Worm (Caenorhabditis elegans) whole organism, early embryonic: ENCODE data around the gene lap-1.

Experiments
- F13C5.2 ChIP-seq: sonication (generic microtip); optimal IDR thresholded peaks from 2 replicates; lab custom pipeline; 2017; ENCODE audit warnings: mild to moderate bottlenecking, missing genetic modification characterization, inconsistent platforms, missing compliant biosample characterization
- aly-1 ChIP-seq: sonication (generic microtip); optimal IDR thresholded peaks from 2 replicates; lab custom pipeline; 2016; ENCODE audit warnings: missing genetic modification characterization, missing compliant biosample characterization
- ama-1 ChIP-seq: fragments of 150-350 bp; optimal IDR thresholded peaks from 2 replicates; lab custom pipeline; 2014
- ceh-13 ChIP-seq: fragments of 200-800 bp; sonication (Bioruptor generic); optimal IDR thresholded peaks from 2 replicates; lab custom pipeline; 2018; ENCODE audit warnings: mild to moderate bottlenecking, missing genetic modification characterization, missing compliant biosample characterization
- ceh-36 ChIP-seq: sonication (generic microtip); optimal IDR thresholded peaks from 2 replicates; lab custom pipeline; 2016; ENCODE audit warnings: missing genetic modification characterization, inconsistent platforms, missing compliant biosample characterization
- ets-7 ChIP-seq: sonication (generic microtip); optimal IDR thresholded peaks from 2 replicates; lab custom pipeline; 2016; ENCODE audit warnings: missing genotype, missing genetic modification characterization, missing compliant biosample characterization
- flt-1 ChIP-seq: fragments of 200-800 bp; sonication (Bioruptor generic); IDR thresholded peaks from 2 replicates; pipeline ENCODE4 v1.3.6; 2022; ENCODE audit warnings: missing genetic modification characterization, missing compliant biosample characterization
- hmbx-1 ChIP-seq: sonication (generic microtip); optimal IDR thresholded peaks from 2 replicates; lab custom pipeline; 2016; ENCODE audit warnings: mild to moderate bottlenecking, missing genetic modification characterization, missing compliant biosample characterization
- hmg-4 ChIP-seq: fragments of 200-800 bp; sonication (Bioruptor generic); optimal IDR thresholded peaks from 2 replicates; lab custom pipeline; 2018; ENCODE audit warnings: mild to moderate bottlenecking, missing genetic modification characterization, missing compliant biosample characterization
- pes-1 ChIP-seq: fragments of 200-800 bp; sonication (Bioruptor generic); IDR thresholded peaks from 2 replicates; pipeline ENCODE4 v1.3.6; 2022; ENCODE audit warnings: missing genetic modification reagents, missing genetic modification characterization, missing compliant biosample characterization
- scrt-1 ChIP-seq: fragments of 200-800 bp; sonication (Bioruptor generic); IDR thresholded peaks from 2 replicates; pipeline ENCODE4 v1.3.6; 2022; ENCODE audit warnings: missing genetic modification characterization, missing compliant biosample characterization
- tbx-11 ChIP-seq: fragments of 200-800 bp; sonication (Bioruptor generic); IDR thresholded peaks from 2 replicates; pipeline ENCODE4 v1.3.6; 2022; ENCODE audit warnings: missing genetic modification characterization, missing compliant biosample characterization
- tbx-37 ChIP-seq: fragments of 200-800 bp; sonication (Bioruptor generic); conservative IDR thresholded peaks from 2 replicates; pipeline ENCODE4 v1.3.6; 2022; ENCODE audit warnings: missing genetic modification reagents, missing genetic modification characterization, missing compliant biosample characterization
- tra-4 ChIP-seq: sonication (generic microtip); optimal IDR thresholded peaks from 2 replicates; lab custom pipeline; 2017; ENCODE audit warnings: missing genetic modification characterization, missing compliant biosample characterization

ce11 chrIII:8398411-8398810 lies 3.3 kb downstream of the lap-1 start, which contains the start of gene ZK353.2:
- no peak for TF ChIP-seq hmbx-1 (tag; lab: Kevin White, UChicago)
- no peak for TF ChIP-seq flt-1 (GFP tag; lab: Robert Waterston, UW)
- TF ChIP-seq ama-1 (lab: Kevin White, UChicago) = no peak
- TF ChIP-seq aly-1 (tag; lab: Kevin White, UChicago) = no peak
- TF ChIP-seq ets-7 (tag; lab: Kevin White, UChicago) = no peak
- TF ChIP-seq ceh-13 (GFP tag; lab: Kevin White, UChicago) = no peak
- TF ChIP-seq pes-1 (GFP tag; lab: Robert Waterston, UW) = no peak
- TF ChIP-seq tbx-37 (GFP tag; lab: Robert Waterston, UW) = no peak
- no peak for TF ChIP-seq F13C5.2
- TF ChIP-seq hmg-4 (GFP tag; lab: Kevin White, UChicago) = no peak
- TF ChIP-seq tbx-11 (GFP tag; lab: Robert Waterston, UW) = no peak
- TF ChIP-seq tra-4 (tag; lab: Kevin White, UChicago) = no peak
- TF ChIP-seq scrt-1 (GFP tag; lab: Robert Waterston, UW) = no peak
- TF ChIP-seq ceh-36 = no peak
